Worm (Caenorhabditis elegans) whole organism, L2 larva: ENCODE data around the gene F40F8.12.

ENCODE experiments used
- nhr-21 ChIP-seq: fragments of 150-350 bp; optimal IDR thresholded peaks from 2 replicates; lab custom pipeline; 2014; ENCODE audit warnings: missing biosample characterization, missing genetic modification characterization
- snpc-4 ChIP-seq: fragments of 150-350 bp; optimal IDR thresholded peaks from 2 replicates; lab custom pipeline; 2014; ENCODE audit warnings: missing biosample characterization, missing genetic modification characterization

DNA sequence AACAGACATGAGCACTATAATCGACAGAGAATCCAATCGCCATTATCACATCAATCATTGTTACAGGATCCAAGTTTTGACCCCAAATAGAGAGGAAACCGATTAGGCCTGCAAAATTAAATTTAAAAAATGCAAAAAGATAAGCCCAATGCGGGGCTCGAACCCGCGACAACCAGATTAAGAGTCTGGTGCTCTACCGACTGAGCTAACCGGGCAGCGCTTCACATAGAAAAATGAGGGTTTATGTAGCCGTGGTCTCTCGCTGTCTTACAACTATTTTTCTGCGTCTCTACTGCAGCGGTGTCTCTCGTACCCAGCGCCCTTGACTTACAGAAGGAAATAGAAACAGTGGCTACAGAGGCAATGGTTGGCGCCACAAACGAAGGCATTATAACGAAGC is 28.0 kb downstream of the F40F8.12 start:
- peak; percentile 58 for TF ChIP-seq snpc-4 (tag; lab: Kevin White, UChicago)
- peak; percentile 8 for TF ChIP-seq nhr-21 (tag; lab: Kevin White, UChicago)
